Worm (Caenorhabditis elegans) whole organism, late embryonic: ENCODE data around the gene C18G1.8.

ENCODE experiments used
- ama-1 ChIP-seq: fragments of 150-350 bp; optimal IDR thresholded peaks from 2 replicates; lab custom pipeline; 2014
- che-1 ChIP-seq: sonication (generic microtip); optimal IDR thresholded peaks from 2 replicates; lab custom pipeline; 2016; ENCODE audit warnings: mild to moderate bottlenecking, missing genetic modification characterization, missing compliant biosample characterization
- dve-1 ChIP-seq: sonication (generic microtip); optimal IDR thresholded peaks from 2 replicates; lab custom pipeline; 2017; ENCODE audit warnings: antibody characterized with exemption, mild to moderate bottlenecking, missing genetic modification characterization, missing compliant biosample characterization
- elt-4 ChIP-seq: sonication (generic microtip); optimal IDR thresholded peaks from 2 replicates; lab custom pipeline; 2016; ENCODE audit warnings: missing genetic modification characterization, missing compliant biosample characterization
- fax-1 ChIP-seq: sonication (generic microtip); optimal IDR thresholded peaks from 2 replicates; lab custom pipeline; 2016; ENCODE audit warnings: missing genotype, missing genetic modification characterization, missing compliant biosample characterization
- gmeb-2 ChIP-seq: sonication (generic microtip); optimal IDR thresholded peaks from 2 replicates; lab custom pipeline; 2016; ENCODE audit warnings: missing genetic modification characterization, inconsistent platforms, missing compliant biosample characterization
- lin-11 ChIP-seq: fragments of 200-800 bp; sonication (Bioruptor generic); optimal IDR thresholded peaks from 2 replicates; lab custom pipeline; 2018; ENCODE audit warnings: mild to moderate bottlenecking, missing genetic modification characterization, missing compliant biosample characterization
- mec-3 ChIP-seq: sonication (generic microtip); optimal IDR thresholded peaks from 2 replicates; lab custom pipeline; 2016; ENCODE audit warnings: borderline replicate concordance, missing genetic modification characterization, missing compliant biosample characterization
- npax-4 ChIP-seq: sonication (generic microtip); optimal IDR thresholded peaks from 2 replicates; lab custom pipeline; 2016; ENCODE audit warnings: missing genetic modification characterization, missing compliant biosample characterization
- pag-3 ChIP-seq: sonication (generic microtip); optimal IDR thresholded peaks from 2 replicates; lab custom pipeline; 2016; ENCODE audit warnings: missing compliant biosample characterization, missing genetic modification characterization, borderline replicate concordance
- sox-4 ChIP-seq: sonication (generic microtip); optimal IDR thresholded peaks from 2 replicates; lab custom pipeline; 2017; ENCODE audit warnings: mild to moderate bottlenecking, missing genetic modification characterization, inconsistent platforms, missing compliant biosample characterization
- unc-86 ChIP-seq: sonication (generic microtip); optimal IDR thresholded peaks from 2 replicates; lab custom pipeline; 2016; ENCODE audit warnings: missing genetic modification characterization, missing compliant biosample characterization
- ztf-16 ChIP-seq: sonication (generic microtip); optimal IDR thresholded peaks from 2 replicates; lab custom pipeline; 2017; ENCODE audit warnings: missing genetic modification characterization, missing compliant biosample characterization

DNA sequence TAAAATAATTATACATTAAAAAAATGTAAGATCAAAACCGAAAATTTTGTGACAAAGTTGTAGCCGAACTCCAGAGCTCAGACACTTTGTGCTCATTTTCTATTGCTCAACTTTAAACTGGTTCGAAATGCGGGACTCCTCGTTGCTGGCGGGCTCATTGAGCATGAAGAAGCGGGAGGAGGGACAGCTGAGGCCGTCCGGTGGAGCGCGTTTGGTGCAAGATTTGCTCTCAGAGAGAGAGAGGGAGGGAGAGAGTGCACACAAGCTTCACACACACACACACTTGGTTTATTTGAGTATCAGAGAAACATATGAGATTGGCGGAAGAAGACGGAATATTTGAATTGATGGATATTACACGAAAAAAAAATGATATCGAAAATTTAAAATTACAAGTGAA, 44.3 kb upstream of the C18G1.8 start:
- no peak for TF ChIP-seq che-1
- TF ChIP-seq gmeb-2 (tag; lab: Kevin White, UChicago), result no peak
- TF ChIP-seq ama-1 (lab: Kevin White, UChicago), result no peak
- no peak for TF ChIP-seq ztf-16 (tag; lab: Kevin White, UChicago)
- no peak for TF ChIP-seq mec-3 (tag; lab: Kevin White, UChicago)
- TF ChIP-seq pag-3 (tag; lab: Kevin White, UChicago), result no peak
- TF ChIP-seq unc-86, result no peak
- no peak for TF ChIP-seq fax-1 (tag; lab: Kevin White, UChicago)
- no peak for TF ChIP-seq sox-4 (tag; lab: Kevin White, UChicago)
- no peak for TF ChIP-seq lin-11 (tag; lab: Kevin White, UChicago)
- no peak for TF ChIP-seq npax-4 (tag; lab: Kevin White, UChicago)
- no peak for TF ChIP-seq dve-1 (tag; lab: Kevin White, UChicago)
- TF ChIP-seq elt-4 (tag; lab: Kevin White, UChicago), result no peak
